Worm (Caenorhabditis elegans): ENCODE measurements around the gene gst-2.

DNA sequence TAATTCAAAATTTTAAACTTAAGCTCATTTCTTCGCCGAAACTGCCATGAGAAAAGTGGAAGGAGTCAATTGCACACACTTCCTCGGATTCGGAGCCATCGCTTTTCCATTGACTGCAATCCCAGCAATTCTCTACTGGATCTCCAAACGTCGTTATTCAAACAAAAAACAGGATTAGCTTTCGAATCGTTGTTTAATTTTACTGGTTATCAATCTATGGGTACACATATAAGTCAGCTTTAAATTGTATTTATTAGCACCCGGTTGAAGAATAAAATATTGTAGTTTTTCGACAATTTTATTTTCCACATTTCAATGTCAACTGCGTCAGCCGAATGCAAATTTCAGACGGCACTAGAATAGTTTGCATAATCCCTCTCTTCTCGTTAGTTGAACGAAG lies 11.9 kb downstream of the gst-2 start, which contains the start of gene glt-3:
- TF ChIP-seq ceh-44 (GFP tag; IDR thresholded peaks at IDR 0.05) (no peak), lir-3 (tag; optimal IDR thresholded peaks at IDR 0.05) (no peak), pha-4 (GFP tag; IDR thresholded peaks at IDR 0.05) (no peak), pha-4 (tag; optimal IDR thresholded peaks at IDR 0.05) (no peak), F44E2.7 (GFP tag; IDR thresholded peaks at IDR 0.05) (no peak), hlh-11 (tag; optimal IDR thresholded peaks at IDR 0.05) (no peak), fkh-10 (GFP tag; optimal IDR thresholded peaks at IDR 0.05) (no peak), ceh-28 (tag; optimal IDR thresholded peaks at IDR 0.05) (no peak), jun-1 (tag; optimal IDR thresholded peaks at IDR 0.05) (no peak)

All from whole organism, L4 larva.